Fruit fly (Drosophila melanogaster) whole organism, embryonic: Measurements from ENCODE around the gene CG13658.

Experiments used
- CG10543 ChIP-seq: fragments of 200-800 bp; sonication (Bioruptor generic); optimal IDR thresholded peaks from 3 replicates; lab custom pipeline; 2017; ENCODE audit warnings: missing biosample characterization, mild to moderate bottlenecking, missing genetic modification characterization, moderate library complexity
- CG12071 ChIP-seq: fragments of 200-800 bp; sonication (Bioruptor generic); optimal IDR thresholded peaks from 3 replicates; lab custom pipeline; 2018; ENCODE audit warnings: missing biosample characterization, mild to moderate bottlenecking, missing genetic modification characterization
- CG13287 ChIP-seq: fragments of 200-800 bp; sonication (Bioruptor generic); IDR thresholded peaks from 2 replicates; pipeline ENCODE4 v1.3.6; 2022; ENCODE audit warnings: missing biosample characterization, missing genetic modification characterization; ENCODE audit not compliant: partially characterized antibody
- CG14050 ChIP-seq: fragments of 200-800 bp; sonication (Bioruptor generic); IDR thresholded peaks from 3 replicates; pipeline ENCODE4 v1.3.6; 2022; ENCODE audit warnings: missing biosample characterization, missing genetic modification characterization
- CG2120 ChIP-seq: fragments of 200-800 bp; sonication (Bioruptor generic); optimal IDR thresholded peaks from 3 replicates; lab custom pipeline; 2016; ENCODE audit warnings: missing biosample characterization, missing genetic modification characterization
- CG2199 ChIP-seq: fragments of 200-800 bp; sonication (Bioruptor generic); IDR thresholded peaks from 3 replicates; pipeline ENCODE4 v1.3.6; 2022; ENCODE audit warnings: missing biosample characterization, missing genetic modification characterization
- CG2678 ChIP-seq: fragments of 200-800 bp; sonication (Bioruptor generic); optimal IDR thresholded peaks from 3 replicates; lab custom pipeline; 2019; ENCODE audit warnings: missing biosample characterization, mild to moderate bottlenecking, missing genetic modification characterization, moderate library complexity
- CG3163 ChIP-seq: fragments of 200-800 bp; sonication (Bioruptor generic); optimal IDR thresholded peaks from 3 replicates; lab custom pipeline; 2016; ENCODE audit warnings: missing biosample characterization, missing genetic modification characterization
- CG3281 ChIP-seq: fragments of 200-800 bp; sonication (Bioruptor generic); optimal IDR thresholded peaks from 3 replicates; lab custom pipeline; 2017; ENCODE audit warnings: missing biosample characterization, mild to moderate bottlenecking, missing genetic modification characterization
- CG34376 ChIP-seq: fragments of 200-800 bp; sonication (Bioruptor generic); optimal IDR thresholded peaks from 2 replicates; lab custom pipeline; 2018; ENCODE audit warnings: missing biosample characterization, mild to moderate bottlenecking, missing genetic modification characterization
- CG3838 ChIP-seq: fragments of 200-800 bp; sonication (Bioruptor generic); optimal IDR thresholded peaks from 3 replicates; lab custom pipeline; 2016; ENCODE audit warnings: missing biosample characterization, missing genetic modification characterization
- CG6854 ChIP-seq: fragments of 200-800 bp; sonication (Bioruptor generic); optimal IDR thresholded peaks from 3 replicates; lab custom pipeline; 2017; ENCODE audit warnings: missing biosample characterization, mild to moderate bottlenecking, missing genetic modification characterization
- CG7271 ChIP-seq: fragments of 200-800 bp; sonication (Bioruptor generic); optimal IDR thresholded peaks from 2 replicates; lab custom pipeline; 2018; ENCODE audit warnings: missing biosample characterization, mild to moderate bottlenecking, missing genetic modification characterization, moderate library complexity
- CG8290 ChIP-seq, 3 experiments: fragments of 200-800 bp; sonication (Bioruptor generic); optimal IDR thresholded peaks; 2 replicates each; lab custom pipeline; 2016 to 2019; ENCODE audit warnings: missing biosample characterization in 3 of 3, missing genetic modification characterization in 3 of 3, mild to moderate bottlenecking in 2 of 3, moderate library complexity in 1 of 3
- D19B ChIP-seq: fragments of 200-800 bp; sonication (Bioruptor generic); optimal IDR thresholded peaks from 2 replicates; lab custom pipeline; 2017; ENCODE audit warnings: missing biosample characterization, mild to moderate bottlenecking, missing genetic modification characterization
- Dbx ChIP-seq: fragments of 200-800 bp; sonication (Bioruptor generic); IDR thresholded peaks from 3 replicates; pipeline ENCODE4 v1.3.6; 2022; ENCODE audit warnings: missing biosample characterization, missing genetic modification characterization
- Deaf1 ChIP-seq: fragments of 200-800 bp; optimal IDR thresholded peaks from 3 replicates; lab custom pipeline; 2019; ENCODE audit warnings: missing biosample characterization, mild to moderate bottlenecking, missing genetic modification characterization, moderate library complexity
- Doc2 ChIP-seq: fragments of 200-800 bp; sonication (Bioruptor generic); IDR thresholded peaks from 2 replicates; pipeline ENCODE4 v1.3.6; 2022; ENCODE audit warnings: missing biosample characterization, missing genetic modification characterization
- Eip74EF ChIP-seq, 2 experiments: fragments of 200-800 bp in 1 of 2; fragments of >200 bp in 1 of 2; sonication (Bioruptor generic) in 1 of 2; optimal IDR thresholded peaks; 2 replicates each; lab custom pipeline; 2017 to 2019; ENCODE audit warnings: missing biosample characterization in 2 of 2, missing genetic modification characterization in 2 of 2, mild to moderate bottlenecking in 1 of 2, moderate library complexity in 1 of 2
- Elba2 ChIP-seq: fragments of 200-800 bp; sonication (Bioruptor generic); optimal IDR thresholded peaks from 3 replicates; lab custom pipeline; 2016; ENCODE audit warnings: missing biosample characterization, missing genetic modification characterization
- Gug ChIP-seq: fragments of 200-800 bp; sonication (Bioruptor generic); IDR thresholded peaks from 4 replicates; pipeline ENCODE4 v1.3.6; 2022; ENCODE audit warnings: missing biosample characterization, missing genetic modification characterization
- Med ChIP-seq: fragments of 200-800 bp; sonication (Bioruptor generic); peaks from one replicate; lab custom pipeline; 2016; ENCODE audit warnings: missing biosample characterization, missing genetic modification characterization, mild to moderate bottlenecking, inconsistent platforms, moderate library complexity
- PHDP ChIP-seq: fragments of 200-800 bp; sonication (Bioruptor generic); optimal IDR thresholded peaks from 3 replicates; lab custom pipeline; 2018; ENCODE audit warnings: missing biosample characterization, mild to moderate bottlenecking, missing genetic modification characterization, moderate library complexity
- Pdp1 ChIP-seq, 2 experiments: fragments of 200-800 bp; sonication (Bioruptor generic); optimal IDR thresholded peaks; 3 replicates each; lab custom pipeline; 2016; ENCODE audit warnings: missing biosample characterization in 2 of 2, missing genetic modification characterization in 2 of 2, mild to moderate bottlenecking in 1 of 2, moderate library complexity in 1 of 2
- Six4 ChIP-seq: fragments of 200-800 bp; sonication (Bioruptor generic); optimal IDR thresholded peaks from 2 replicates; lab custom pipeline; 2016; ENCODE audit warnings: missing biosample characterization, missing genetic modification characterization
- Trl ChIP-seq, 3 experiments: fragments of >200 bp in 2 of 3; fragments of 200-800 bp in 1 of 3; sonication (Bioruptor generic) in 1 of 3; optimal IDR thresholded peaks; 2 replicates in 1 of 3; 3 replicates in 2 of 3; lab custom pipeline; 2016 to 2017; ENCODE audit warnings: missing biosample characterization in 1 of 3, missing genetic modification characterization in 1 of 3
- aop ChIP-seq: fragments of 200-800 bp; sonication (Bioruptor generic); IDR thresholded peaks from 2 replicates; pipeline ENCODE4 v1.3.6; 2022; ENCODE audit warnings: missing biosample characterization, missing genetic modification characterization
- ash1 ChIP-seq: fragments of 200-800 bp; sonication (Bioruptor generic); optimal IDR thresholded peaks from 2 replicates; lab custom pipeline; 2018; ENCODE audit warnings: missing biosample characterization, mild to moderate bottlenecking, missing genetic modification characterization
- chinmo ChIP-seq: fragments of 200-800 bp; sonication (Bioruptor generic); IDR thresholded peaks from 4 replicates; pipeline ENCODE4 v1.3.6; 2022; ENCODE audit warnings: missing biosample characterization, missing genetic modification characterization; ENCODE audit not compliant: partially characterized antibody
- croc ChIP-seq: fragments of 200-800 bp; sonication (Bioruptor generic); conservative IDR thresholded peaks from 3 replicates; pipeline ENCODE4 v1.3.6; 2022; ENCODE audit warnings: missing biosample characterization, missing genetic modification characterization
- dan ChIP-seq: fragments of 200-800 bp; sonication (Bioruptor generic); IDR thresholded peaks from 2 replicates; pipeline ENCODE4 v1.3.6; 2022; ENCODE audit warnings: missing biosample characterization, missing genetic modification characterization
- dmrt11E ChIP-seq: fragments of 200-800 bp; sonication (Bioruptor generic); optimal IDR thresholded peaks from 3 replicates; lab custom pipeline; 2018; ENCODE audit warnings: missing biosample characterization, mild to moderate bottlenecking, missing genetic modification characterization, moderate library complexity
- fru ChIP-seq: fragments of >200 bp; optimal IDR thresholded peaks from 2 replicates; lab custom pipeline; 2017
- gfzf ChIP-seq: fragments of 200-800 bp; sonication (Bioruptor generic); optimal IDR thresholded peaks from 2 replicates; lab custom pipeline; 2016; ENCODE audit warnings: missing biosample characterization, mild to moderate bottlenecking, missing genetic modification characterization, moderate library complexity
- ken ChIP-seq: fragments of 200-800 bp; sonication (Bioruptor generic); IDR thresholded peaks from 3 replicates; pipeline ENCODE4 v1.3.6; 2022; ENCODE audit warnings: missing biosample characterization, missing genetic modification characterization
- knrl ChIP-seq: fragments of 200-800 bp; sonication (Bioruptor generic); IDR thresholded peaks from 3 replicates; pipeline ENCODE4 v1.3.6; 2022; ENCODE audit warnings: missing biosample characterization, missing genetic modification characterization; ENCODE audit not compliant: partially characterized antibody
- lilli ChIP-seq: fragments of 200-800 bp; sonication (Bioruptor generic); optimal IDR thresholded peaks from 3 replicates; lab custom pipeline; 2016; ENCODE audit warnings: missing biosample characterization, missing genetic modification characterization
- mirr ChIP-seq: fragments of 200-800 bp; sonication (Bioruptor generic); optimal IDR thresholded peaks from 3 replicates; lab custom pipeline; 2018; ENCODE audit warnings: missing biosample characterization, mild to moderate bottlenecking, missing genetic modification characterization
- mld ChIP-seq: fragments of 200-800 bp; sonication (Bioruptor generic); IDR thresholded peaks from 3 replicates; pipeline ENCODE4 v1.3.6; 2022; ENCODE audit warnings: missing biosample characterization, missing genetic modification characterization; ENCODE audit not compliant: partially characterized antibody
- nmo ChIP-seq: fragments of 200-800 bp; sonication (Bioruptor generic); optimal IDR thresholded peaks from 2 replicates; lab custom pipeline; 2018; ENCODE audit warnings: missing biosample characterization, mild to moderate bottlenecking, missing genetic modification characterization, moderate library complexity
- salm ChIP-seq: fragments of 200-800 bp; sonication (Bioruptor generic); optimal IDR thresholded peaks from 2 replicates; lab custom pipeline; 2018; ENCODE audit warnings: missing biosample characterization, mild to moderate bottlenecking, missing genetic modification characterization
- sens ChIP-seq: fragments of 200-800 bp; sonication (Bioruptor generic); peaks from one replicate; lab custom pipeline; 2016; ENCODE audit warnings: missing biosample characterization, missing genetic modification characterization
- slp2 ChIP-seq: fragments of 200-800 bp; sonication (Bioruptor generic); optimal IDR thresholded peaks from 2 replicates; lab custom pipeline; 2016; ENCODE audit warnings: missing biosample characterization, missing genetic modification characterization
- sug ChIP-seq: fragments of 200-800 bp; optimal IDR thresholded peaks from 2 replicates; lab custom pipeline; 2019; ENCODE audit warnings: missing biosample characterization, mild to moderate bottlenecking, missing genetic modification characterization, moderate library complexity
- tll ChIP-seq, 2 experiments: fragments of 200-800 bp in 1 of 2; fragments of >200 bp in 1 of 2; sonication (Bioruptor generic) in 1 of 2; optimal IDR thresholded peaks; 2 replicates each; lab custom pipeline; 2017 to 2019; ENCODE audit warnings: missing biosample characterization in 2 of 2, missing genetic modification characterization in 2 of 2, mild to moderate bottlenecking in 1 of 2, moderate library complexity in 1 of 2
- tup ChIP-seq: fragments of 200-800 bp; sonication (Bioruptor generic); optimal IDR thresholded peaks from 2 replicates; lab custom pipeline; 2016; ENCODE audit warnings: missing biosample characterization, mild to moderate bottlenecking, missing genetic modification characterization, moderate library complexity
- usp ChIP-seq: fragments of >200 bp; optimal IDR thresholded peaks from 2 replicates; lab custom pipeline; 2017; ENCODE audit warnings: missing biosample characterization, missing genetic modification characterization

The CG13658 gene

DNA sequence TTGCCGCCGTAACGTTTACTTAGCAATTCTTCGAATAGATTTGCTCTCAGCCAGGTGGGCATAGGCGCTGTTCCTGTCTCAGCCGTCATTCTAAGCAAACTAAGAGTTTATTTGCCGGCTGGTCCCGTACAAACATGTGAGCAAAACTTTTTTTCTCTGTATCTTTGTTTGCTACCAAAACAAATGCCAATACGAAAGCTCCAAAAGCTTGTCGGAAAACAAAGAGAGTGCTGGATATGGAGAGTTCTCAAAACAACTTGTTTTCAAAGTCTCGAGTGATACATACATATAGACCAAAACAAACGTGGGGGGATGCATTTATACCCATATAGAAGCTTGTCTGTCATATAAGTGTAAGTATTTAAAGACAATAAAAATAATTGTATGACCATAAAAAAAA lies 28.7 kb downstream of the CG13658 start, which contains the start of gene CG10559:
CG10559 (minus strand) TSS at position 101 of the 400 bp plus-strand sequence.
- TF ChIP-seq nmo (GFP tag; lab: Kevin White, UChicago) (no peak), fru (no peak), Trl (optimal IDR thresholded peaks at IDR 0.05; lab: Kevin White, UChicago) (peak in 1 of 2 experiments; percentile 18), Trl (GFP tag; optimal IDR thresholded peaks at IDR 0.05; lab: Kevin White, UChicago) (no peak), gfzf (GFP tag; lab: Kevin White, UChicago) (no peak), usp (GFP tag; lab: Kevin White, UChicago) (no peak), CG13287 (no peak), tll (GFP tag; optimal IDR thresholded peaks at IDR 0.05; lab: Kevin White, UChicago) (no peak), CG2199 (GFP tag; lab: Robert Waterston, UW) (no peak), slp2 (GFP tag; lab: Kevin White, UChicago) (no peak), mld (GFP tag; lab: Robert Waterston, UW) (no peak), Six4 (GFP tag; lab: Kevin White, UChicago) (no peak), ken (GFP tag; lab: Robert Waterston, UW) (no peak), CG10543 (no peak), chinmo (GFP tag; lab: Robert Waterston, UW) (0 out of 4 replicates have a peak, but pooled peaks have one; percentile 24), salm (tag; lab: Kevin White, UChicago) (no peak), Elba2 (GFP tag; lab: Kevin White, UChicago) (no peak), CG8290 (GFP tag; optimal IDR thresholded peaks at IDR 0.05; lab: Kevin White, UChicago) (no peak), CG8290 (tag; optimal IDR thresholded peaks at IDR 0.05; lab: Kevin White, UChicago) (peak in 1 of 2 experiments; percentile 13), Med (GFP tag; lab: Kevin White, UChicago) (peak; percentile 42), CG14050 (GFP tag; lab: Robert Waterston, UW) (no peak), CG2120 (GFP tag; lab: Kevin White, UChicago) (no peak), PHDP (tag; lab: Kevin White, UChicago) (peak; percentile 1), CG3163 (GFP tag; lab: Kevin White, UChicago) (peak; percentile 44), sens (GFP tag; lab: Kevin White, UChicago) (peak; percentile 18), croc (no peak), knrl (GFP tag; lab: Robert Waterston, UW) (no peak), CG3838 (GFP tag; lab: Kevin White, UChicago) (no peak)

DNA sequence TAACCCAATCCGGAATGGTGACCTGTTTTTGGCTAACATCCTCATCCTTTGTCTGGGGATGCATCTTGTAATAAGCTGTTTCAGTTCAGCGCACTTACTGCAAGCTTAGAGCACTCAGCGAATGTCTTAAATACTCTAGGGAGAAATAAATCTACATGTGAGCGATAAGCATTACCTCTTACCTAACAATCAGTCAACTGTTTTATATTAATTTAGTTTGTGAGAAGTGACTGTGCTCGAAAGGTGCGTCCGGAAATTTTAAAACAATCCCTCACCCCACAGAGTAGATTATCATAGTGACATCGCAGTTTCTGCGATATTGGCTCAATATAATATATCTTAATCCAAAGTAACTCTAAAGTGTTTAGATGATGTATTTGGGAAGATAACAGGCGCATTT lies 30.7 kb downstream of the CG13658 start, which contains the start of gene CG10553:
CG10553 (minus strand) TSS at position 101 of the 400 bp plus-strand sequence.
- no peak for TF ChIP-seq Gug (GFP tag; lab: Robert Waterston, UW)
- TF ChIP-seq Pdp1 (GFP tag; optimal IDR thresholded peaks at IDR 0.05; lab: Kevin White, UChicago) = no peak
- TF ChIP-seq Doc2 (GFP tag; lab: Robert Waterston, UW) = no peak
- no peak for TF ChIP-seq dmrt11E (tag; lab: Kevin White, UChicago)
- TF ChIP-seq tup (GFP tag; lab: Kevin White, UChicago) = no peak
- no peak for TF ChIP-seq ash1
- no peak for TF ChIP-seq dan (GFP tag; lab: Robert Waterston, UW)
- no peak for TF ChIP-seq Dbx
- TF ChIP-seq CG6854 (GFP tag; lab: Kevin White, UChicago) = no peak
- TF ChIP-seq, all 482 proteins: peak for 0

DNA sequence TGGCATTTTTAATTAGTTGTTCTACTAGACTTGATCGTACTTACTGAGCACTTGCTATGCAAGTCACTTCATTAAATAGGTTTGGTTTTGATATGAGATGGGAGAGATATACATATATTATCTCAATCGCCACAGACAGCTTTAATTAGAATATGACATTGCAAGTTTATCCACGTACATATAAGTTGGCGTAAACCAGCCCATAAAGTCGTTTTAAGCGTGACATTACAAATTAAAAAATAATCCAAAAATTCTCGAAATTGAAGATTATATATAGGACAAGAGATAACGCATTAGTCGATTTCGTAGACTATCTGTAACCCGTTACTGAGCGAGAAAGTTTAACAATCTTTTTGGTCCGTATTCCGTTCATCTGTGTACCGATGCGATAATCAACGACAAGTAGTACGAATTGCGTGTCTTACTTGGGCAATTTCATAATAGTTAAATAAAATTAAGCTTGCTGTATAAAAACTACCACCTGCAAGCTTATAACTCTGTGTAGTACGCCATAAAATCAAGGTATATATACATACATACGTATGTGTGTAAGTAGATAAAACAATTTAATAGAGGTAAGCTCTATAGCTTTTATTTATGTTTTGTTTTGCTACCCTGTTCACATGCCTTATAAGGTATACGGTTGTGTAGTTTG lies 32.9 kb downstream of the CG13658 start, which contains the start of gene CG10560:
CG10560 (minus strand) TSS at position 51 of the 655 bp plus-strand sequence.
- TF ChIP-seq CG12071 (GFP tag; lab: Kevin White, UChicago) (peak; percentile 20), CG7271 (no peak), Eip74EF (GFP tag; optimal IDR thresholded peaks at IDR 0.05; lab: Kevin White, UChicago) (peak in 1 of 2 experiments; percentile 7), lilli (GFP tag; lab: Kevin White, UChicago) (no peak), CG2678 (peak; percentile 43), CG3281 (GFP tag; lab: Kevin White, UChicago) (peak; percentile 1), D19B (peak; percentile 86), aop (GFP tag; lab: Robert Waterston, UW) (no peak), sug (tag; lab: Kevin White, UChicago) (peak; percentile 69), CG34376 (GFP tag; lab: Kevin White, UChicago) (peak; percentile 3), Elba2 (GFP tag; lab: Kevin White, UChicago) (no peak), mirr (GFP tag; lab: Kevin White, UChicago) (peak; percentile 30), Deaf1 (tag; lab: Kevin White, UChicago) (no peak)
